Fruit fly (Drosophila melanogaster): ENCODE data around the gene Es2.
A peak's percentile ranks its signal among the peaks of the same experiment; 100 is the strongest.

Es2 gene

DNA sequence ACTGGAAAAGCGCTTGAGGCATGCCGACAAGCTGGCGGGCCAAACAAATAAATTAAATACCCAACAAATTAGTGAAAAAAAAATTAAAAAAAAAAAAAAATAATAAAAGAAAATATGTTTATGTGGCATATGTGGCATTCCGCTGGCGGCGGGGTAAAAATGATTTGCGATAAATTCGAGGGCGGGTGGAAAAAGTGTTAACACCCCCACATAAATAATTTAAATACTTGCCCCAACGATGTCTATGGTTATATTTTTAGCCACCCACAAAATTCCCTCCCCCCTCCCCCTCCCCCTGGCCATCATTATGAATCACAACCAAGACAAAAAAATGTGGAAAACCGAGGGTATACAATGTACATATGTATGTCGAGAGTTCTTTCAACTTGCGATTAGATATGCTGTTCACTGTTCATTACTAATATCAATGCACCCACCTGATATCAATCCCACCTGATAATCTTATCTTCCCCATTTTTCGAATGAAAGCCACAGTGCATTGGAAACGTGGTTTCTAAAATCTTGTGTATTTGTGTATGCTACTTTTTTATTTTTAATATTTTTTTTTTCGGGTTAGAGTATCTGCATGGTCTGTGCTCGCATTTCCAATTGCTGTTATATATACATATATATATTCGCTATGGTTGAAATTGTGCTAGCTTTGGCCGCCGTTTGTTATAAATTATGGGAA lies 10.9 kb upstream of the Es2 start (continued):
- no peak for TF ChIP-seq Deaf1 (tag; optimal IDR thresholded peaks at IDR 0.05)
- TF ChIP-seq crol (GFP tag; IDR thresholded peaks at IDR 0.05) = peak; percentile 73
- no peak for TF ChIP-seq CG12299 (tag; optimal IDR thresholded peaks at IDR 0.05)
- no peak for TF ChIP-seq Opbp (GFP tag; IDR thresholded peaks at IDR 0.05; ENCODE audit: partially characterized antibody)
- TF ChIP-seq Mes4 (GFP tag; optimal IDR thresholded peaks at IDR 0.05) = no peak

DNA sequence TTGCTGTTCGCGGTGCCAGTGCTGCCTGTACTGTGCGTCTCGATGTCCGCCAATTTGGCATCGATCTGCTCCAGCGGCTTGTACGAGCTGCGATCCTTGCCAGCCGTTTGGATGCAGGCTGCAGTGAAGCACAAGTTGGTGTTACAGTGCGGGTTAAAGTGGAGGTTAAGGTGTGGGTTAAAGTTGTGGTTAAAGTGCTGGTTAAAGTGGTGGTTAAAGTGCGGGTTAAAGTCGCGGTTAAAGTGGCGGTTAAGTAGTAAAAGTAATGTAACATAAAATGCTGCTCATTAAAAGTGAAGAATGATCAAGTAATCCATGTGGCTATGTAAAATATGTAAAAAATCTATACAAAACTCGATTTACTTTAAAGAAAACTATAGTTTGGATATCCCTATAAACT lies 9.1 kb upstream of the Es2 start:
- TF ChIP-seq CG17568 (GFP tag; optimal IDR thresholded peaks at IDR 0.05) (no peak), sob (GFP tag; IDR thresholded peaks at IDR 0.05) (no peak), inv (GFP tag; IDR thresholded peaks at IDR 0.05; ENCODE audit: partially characterized antibody) (peak; percentile 82; the same call in 1 of the 2 replicates), Fer1 (GFP tag; optimal IDR thresholded peaks at IDR 0.05) (no peak), lmd (GFP tag; IDR thresholded peaks at IDR 0.05) (no peak), sc (optimal IDR thresholded peaks at IDR 0.05) (no peak), sc (GFP tag; optimal IDR thresholded peaks at IDR 0.05) (no peak), NC2α (GFP tag; optimal IDR thresholded peaks at IDR 0.05) (no peak), CG30431 (GFP tag; optimal IDR thresholded peaks at IDR 0.05) (no peak), ato (GFP tag; IDR thresholded peaks at IDR 0.05; ENCODE audit: partially characterized antibody) (peak; percentile 100), Mrtf (GFP tag; IDR thresholded peaks at IDR 0.05) (no peak), CG11560 (tag; IDR thresholded peaks at IDR 0.05) (no peak), CG5180 (GFP tag; optimal IDR thresholded peaks at IDR 0.05) (no peak), vnd (GFP tag; IDR thresholded peaks at IDR 0.05; ENCODE audit: partially characterized antibody) (peak; percentile 99), psq (GFP tag; optimal IDR thresholded peaks at IDR 0.05) (no peak), fd102C (GFP tag; optimal IDR thresholded peaks at IDR 0.05) (no peak), CG12391 (tag; optimal IDR thresholded peaks at IDR 0.05) (no peak), ham (GFP tag; IDR thresholded peaks at IDR 0.05) (no peak), Dll (GFP tag; IDR thresholded peaks at IDR 0.05; ENCODE audit: partially characterized antibody) (peak; percentile 92), CG10147 (GFP tag; optimal IDR thresholded peaks at IDR 0.05) (no peak), CG31224 (GFP tag; IDR thresholded peaks at IDR 0.05) (no peak), CG13624 (GFP tag; optimal IDR thresholded peaks at IDR 0.05) (no peak), CG13775 (GFP tag; optimal IDR thresholded peaks at IDR 0.05) (no peak), eve (GFP tag; optimal IDR thresholded peaks at IDR 0.05) (no peak), MTF-1 (GFP tag; optimal IDR thresholded peaks at IDR 0.05; ENCODE audit: borderline replicate concordance) (no peak), CG32767 (GFP tag; IDR thresholded peaks at IDR 0.05) (no peak), Hr39 (optimal IDR thresholded peaks at IDR 0.05) (no peak), mld (GFP tag; IDR thresholded peaks at IDR 0.05; ENCODE audit: partially characterized antibody) (peak; percentile 100), klu (GFP tag; IDR thresholded peaks at IDR 0.05) (no peak), fu2 (GFP tag; optimal IDR thresholded peaks at IDR 0.05) (no peak), h (optimal IDR thresholded peaks at IDR 0.05) (no peak), Oli (tag; optimal IDR thresholded peaks at IDR 0.05) (no peak), CG2116 (GFP tag; optimal IDR thresholded peaks at IDR 0.05) (no peak), CG12659 (GFP tag; optimal IDR thresholded peaks at IDR 0.05) (no peak), CG11723 (GFP tag; optimal IDR thresholded peaks at IDR 0.05) (no peak), ems (GFP tag; optimal IDR thresholded peaks at IDR 0.05) (no peak), pum (GFP tag; optimal IDR thresholded peaks at IDR 0.05) (no peak), wor (GFP tag; IDR thresholded peaks at IDR 0.05) (no peak), sim (GFP tag; IDR thresholded peaks at IDR 0.05) (no peak), corto (GFP tag; optimal IDR thresholded peaks at IDR 0.05) (no peak), bbx (GFP tag; IDR thresholded peaks at IDR 0.05; ENCODE audit: partially characterized antibody) (peak; percentile 61; the same call in 1 of the 2 replicates), CG17829 (tag; optimal IDR thresholded peaks at IDR 0.05) (no peak), Bgb (GFP tag; IDR thresholded peaks at IDR 0.05; ENCODE audit: partially characterized antibody) (peak; percentile 95), stwl (tag; optimal IDR thresholded peaks at IDR 0.05) (no peak)
